Worm (Caenorhabditis elegans): Measurements from ENCODE around the gene mtq-2.
A peak's percentile ranks its signal among the peaks of the same experiment; 100 is the strongest.

mtq-2 gene

DNA sequence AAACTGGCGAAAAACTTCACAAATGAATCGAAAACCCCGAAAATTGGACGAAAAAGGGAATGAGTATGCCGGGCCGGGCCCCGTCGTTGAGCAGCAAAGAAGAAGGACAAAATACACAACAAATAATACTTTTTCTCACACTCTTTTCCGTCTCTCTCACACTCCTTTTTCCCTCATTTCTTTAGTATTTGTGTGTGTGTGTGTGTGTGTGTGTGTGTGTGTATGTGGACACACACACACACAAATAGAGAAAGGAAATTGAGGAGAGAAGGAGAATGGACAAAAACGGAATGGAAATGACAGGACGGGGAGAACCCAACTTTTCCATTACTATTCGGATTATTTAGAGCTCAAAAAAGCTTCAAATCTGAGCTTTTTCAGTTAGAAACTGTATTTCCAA is 6.3 kb upstream of the mtq-2 start (continued):
- no peak for TF ChIP-seq zfp-3 (GFP tag; conservative IDR thresholded peaks at IDR 0.05)
- TF ChIP-seq nhr-42 (GFP tag; IDR thresholded peaks at IDR 0.05) = no peak
- TF ChIP-seq jun-1 (tag; optimal IDR thresholded peaks at IDR 0.05) = no peak
- peak in 1 of 2 experiments; percentile 67 for TF ChIP-seq lsy-2 (tag; optimal IDR thresholded peaks at IDR 0.05)
- no peak for TF ChIP-seq lin-29 (GFP tag; IDR thresholded peaks at IDR 0.05)
- TF ChIP-seq nhr-11 (tag; optimal IDR thresholded peaks at IDR 0.05) = no peak
- TF ChIP-seq nhr-28 (tag; optimal IDR thresholded peaks at IDR 0.05) = peak; percentile 82
- TF ChIP-seq ceh-62 (tag; optimal IDR thresholded peaks at IDR 0.05) = no peak
- TF ChIP-seq gei-8 (GFP tag; optimal IDR thresholded peaks at IDR 0.05) = no peak
- TF ChIP-seq D1046.2 (GFP tag; IDR thresholded peaks at IDR 0.05) = no peak
- TF ChIP-seq dmd-9 (GFP tag; IDR thresholded peaks at IDR 0.05) = no peak
- peak; percentile 37 for TF ChIP-seq rbr-2 (tag; optimal IDR thresholded peaks at IDR 0.05)
- TF ChIP-seq ztf-7 (tag; optimal IDR thresholded peaks at IDR 0.05) = no peak
- no peak for TF ChIP-seq attf-4 (tag; optimal IDR thresholded peaks at IDR 0.05)
- no peak for TF ChIP-seq T26A8.4 (GFP tag; IDR thresholded peaks at IDR 0.05)
- no peak for TF ChIP-seq skn-1 (tag; optimal IDR thresholded peaks at IDR 0.05)
- TF ChIP-seq ceh-28 (tag; optimal IDR thresholded peaks at IDR 0.05) = no peak
- no peak for TF ChIP-seq zag-1 (tag; optimal IDR thresholded peaks at IDR 0.05)
- no peak for TF ChIP-seq ctbp-1 (GFP tag; IDR thresholded peaks at IDR 0.05)
- no peak for TF ChIP-seq ceh-82 (tag; optimal IDR thresholded peaks at IDR 0.05)
- TF ChIP-seq daf-12 (tag; optimal IDR thresholded peaks at IDR 0.05) = no peak
- TF ChIP-seq mxl-2 (GFP tag; conservative IDR thresholded peaks at IDR 0.05) = no peak
- TF ChIP-seq daf-16 (GFP tag; optimal IDR thresholded peaks at IDR 0.05) = no peak
- TF ChIP-seq daf-16 (tag; optimal IDR thresholded peaks at IDR 0.05) = no peak
- no peak for TF ChIP-seq aly-2 (tag; optimal IDR thresholded peaks at IDR 0.05)
- TF ChIP-seq tag-97 (GFP tag; IDR thresholded peaks at IDR 0.05) = no peak
- no peak for TF ChIP-seq Y5F2A.4 (GFP tag; optimal IDR thresholded peaks at IDR 0.05)
- TF ChIP-seq ceh-44 (GFP tag; IDR thresholded peaks at IDR 0.05) = no peak
- TF ChIP-seq F49E8.2 (tag; optimal IDR thresholded peaks at IDR 0.05; ENCODE audit: borderline replicate concordance) = no peak
- TF ChIP-seq madf-5 (GFP tag; IDR thresholded peaks at IDR 0.05) = no peak
- no peak for TF ChIP-seq nhr-237 (tag; optimal IDR thresholded peaks at IDR 0.05)

- TF ChIP-seq ceh-28 (tag; optimal IDR thresholded peaks at IDR 0.05) = peak; percentile 71
- no peak for TF ChIP-seq lin-29 (GFP tag; IDR thresholded peaks at IDR 0.05)
- no peak for TF ChIP-seq lin-15B (tag; optimal IDR thresholded peaks at IDR 0.05)
- TF ChIP-seq mxl-2 (GFP tag; conservative IDR thresholded peaks at IDR 0.05) = no peak
Observed at ce11 chrII:2192267-2192666, 3.0 kb upstream of the mtq-2 start.

- peak; percentile 84 for TF ChIP-seq aha-1 (tag)
- TF ChIP-seq T26A8.4 (GFP tag; IDR thresholded peaks at IDR 0.05) = no peak
Observed at ce11 chrII:2191383-2191782, 2.1 kb upstream of the mtq-2 start.

DNA sequence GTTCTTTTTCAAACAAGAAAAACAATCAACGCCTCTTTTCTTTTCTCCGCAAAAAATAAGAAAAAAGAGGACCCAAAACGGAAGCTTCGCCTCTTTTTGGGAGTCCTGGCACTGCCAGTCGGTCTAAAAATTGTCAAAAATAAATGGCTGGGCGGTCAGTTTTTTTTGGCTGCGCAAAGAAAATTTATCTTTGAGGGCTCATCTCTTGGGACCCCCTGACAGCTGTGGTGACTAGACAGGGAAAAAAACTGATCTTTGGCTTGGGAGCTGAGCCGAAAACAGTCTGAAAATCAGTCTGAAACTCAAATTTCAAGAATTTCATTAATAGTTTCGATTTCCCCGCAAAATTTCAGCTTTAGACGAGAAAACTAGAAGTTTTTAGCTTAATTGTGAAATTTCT is 1.3 kb upstream of the mtq-2 start:
- TF ChIP-seq aha-1 (tag) (peak; percentile 95), pha-4 (GFP tag; IDR thresholded peaks at IDR 0.05) (no peak), pha-4 (tag; optimal IDR thresholded peaks at IDR 0.05) (no peak), ztf-7 (tag; optimal IDR thresholded peaks at IDR 0.05) (no peak)

ce11 chrII:2186730-2187129 is 2.5 kb downstream of the mtq-2 start:
- TF ChIP-seq lin-13 (GFP tag; optimal IDR thresholded peaks at IDR 0.05) (peak; percentile 34), lsy-2 (tag; optimal IDR thresholded peaks at IDR 0.05) (peak in 1 of 2 experiments; percentile 0), dmd-8 (GFP tag; IDR thresholded peaks at IDR 0.05) (no peak), unc-62 (GFP tag; optimal IDR thresholded peaks at IDR 0.05 in 1 of 2) (peak in 1 of 2 experiments; percentile 70), unc-62 (tag; optimal IDR thresholded peaks at IDR 0.05) (no peak)
